Fruit fly (Drosophila melanogaster) whole organism: ENCODE measurements around the gene CG13409.

Source experiments
- CG8478 ChIP-seq: fragments of >200 bp; optimal IDR thresholded peaks from 2 replicates; lab custom pipeline; 2018; ENCODE audit warnings: inconsistent platforms
- pan ChIP-seq: fragments of >200 bp; optimal IDR thresholded peaks from 2 replicates; lab custom pipeline; 2017
- usp ChIP-seq: fragments of >200 bp; optimal IDR thresholded peaks from 2 replicates; lab custom pipeline; 2017; ENCODE audit warnings: missing biosample characterization, missing genetic modification characterization, mixed read lengths

DNA sequence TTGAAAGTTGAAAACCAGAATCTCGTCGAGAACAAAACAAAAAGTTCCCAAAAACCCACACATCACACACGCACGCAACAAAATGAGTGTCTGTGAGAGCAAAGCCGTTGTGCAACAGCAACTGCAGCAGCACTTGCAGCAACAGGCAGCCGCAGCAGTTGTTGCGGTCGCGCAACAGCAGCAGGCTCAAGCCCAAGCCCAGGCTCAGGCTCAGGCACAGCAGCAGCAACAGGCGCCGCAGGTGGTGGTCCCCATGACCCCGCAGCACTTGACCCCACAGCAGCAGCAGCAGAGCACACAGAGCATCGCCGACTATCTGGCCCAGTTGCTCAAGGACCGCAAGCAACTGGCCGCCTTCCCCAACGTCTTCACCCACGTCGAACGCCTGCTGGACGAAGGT, 11.3 kb upstream of the CG13409 start:
- TF ChIP-seq CG8478 (lab: Kevin White, UChicago) (no peak), pan (lab: Kevin White, UChicago) (no peak), usp (GFP tag; lab: Kevin White, UChicago) (no peak)
